Fruit fly (Drosophila melanogaster) whole organism, prepupa: ENCODE measurements around the gene CG13012.
A peak's percentile ranks its signal among the peaks of the same experiment; 100 is the strongest.

Source experiments
- Blimp-1 ChIP-seq: fragments of 200-800 bp; sonication (Bioruptor generic); optimal IDR thresholded peaks from 3 replicates; lab custom pipeline; 2017; ENCODE audit warnings: missing biosample characterization, missing genetic modification characterization, mild to moderate bottlenecking, moderate library complexity, missing genetic modification reagents
- CG11902 ChIP-seq: fragments of 200-800 bp; sonication (Bioruptor generic); optimal IDR thresholded peaks from 3 replicates; lab custom pipeline; 2016; ENCODE audit warnings: missing biosample characterization, missing genetic modification characterization
- CG16779 ChIP-seq: fragments of 200-800 bp; sonication (Bioruptor generic); optimal IDR thresholded peaks from 3 replicates; lab custom pipeline; 2017; ENCODE audit warnings: missing biosample characterization, mild to moderate bottlenecking, missing genetic modification characterization
- CG34406 ChIP-seq: fragments of 200-800 bp; sonication (Bioruptor generic); optimal IDR thresholded peaks from 3 replicates; lab custom pipeline; 2016; ENCODE audit warnings: missing biosample characterization, missing genetic modification characterization
- CG6808 ChIP-seq: fragments of 200-800 bp; sonication (Bioruptor generic); optimal IDR thresholded peaks from 3 replicates; lab custom pipeline; 2017; ENCODE audit warnings: missing biosample characterization, missing genetic modification characterization, mild to moderate bottlenecking, moderate library complexity, missing genetic modification reagents
- Hr38 ChIP-seq: sonication (Bioruptor generic); optimal IDR thresholded peaks from 2 replicates; lab custom pipeline; 2016; ENCODE audit warnings: missing biosample characterization, missing genetic modification characterization
- Smox ChIP-seq: fragments of 200-800 bp; sonication (Bioruptor generic); optimal IDR thresholded peaks from 3 replicates; lab custom pipeline; 2016; ENCODE audit warnings: missing biosample characterization, missing genetic modification characterization
- acj6 ChIP-seq: fragments of 200-800 bp; sonication (Bioruptor generic); optimal IDR thresholded peaks from 3 replicates; lab custom pipeline; 2016; ENCODE audit warnings: missing biosample characterization, missing genetic modification characterization
- net ChIP-seq: fragments of 200-800 bp; sonication (Bioruptor generic); optimal IDR thresholded peaks from 3 replicates; lab custom pipeline; 2016; ENCODE audit warnings: missing biosample characterization, missing genetic modification characterization
- pdm3 ChIP-seq: fragments of 200-800 bp; sonication (Bioruptor generic); optimal IDR thresholded peaks from 3 replicates; lab custom pipeline; 2016; ENCODE audit warnings: missing biosample characterization, missing genetic modification characterization
- vri ChIP-seq: fragments of 200-800 bp; sonication (Bioruptor generic); optimal IDR thresholded peaks from 3 replicates; lab custom pipeline; 2016; ENCODE audit warnings: missing biosample characterization, mild to moderate bottlenecking, missing genetic modification characterization

DNA sequence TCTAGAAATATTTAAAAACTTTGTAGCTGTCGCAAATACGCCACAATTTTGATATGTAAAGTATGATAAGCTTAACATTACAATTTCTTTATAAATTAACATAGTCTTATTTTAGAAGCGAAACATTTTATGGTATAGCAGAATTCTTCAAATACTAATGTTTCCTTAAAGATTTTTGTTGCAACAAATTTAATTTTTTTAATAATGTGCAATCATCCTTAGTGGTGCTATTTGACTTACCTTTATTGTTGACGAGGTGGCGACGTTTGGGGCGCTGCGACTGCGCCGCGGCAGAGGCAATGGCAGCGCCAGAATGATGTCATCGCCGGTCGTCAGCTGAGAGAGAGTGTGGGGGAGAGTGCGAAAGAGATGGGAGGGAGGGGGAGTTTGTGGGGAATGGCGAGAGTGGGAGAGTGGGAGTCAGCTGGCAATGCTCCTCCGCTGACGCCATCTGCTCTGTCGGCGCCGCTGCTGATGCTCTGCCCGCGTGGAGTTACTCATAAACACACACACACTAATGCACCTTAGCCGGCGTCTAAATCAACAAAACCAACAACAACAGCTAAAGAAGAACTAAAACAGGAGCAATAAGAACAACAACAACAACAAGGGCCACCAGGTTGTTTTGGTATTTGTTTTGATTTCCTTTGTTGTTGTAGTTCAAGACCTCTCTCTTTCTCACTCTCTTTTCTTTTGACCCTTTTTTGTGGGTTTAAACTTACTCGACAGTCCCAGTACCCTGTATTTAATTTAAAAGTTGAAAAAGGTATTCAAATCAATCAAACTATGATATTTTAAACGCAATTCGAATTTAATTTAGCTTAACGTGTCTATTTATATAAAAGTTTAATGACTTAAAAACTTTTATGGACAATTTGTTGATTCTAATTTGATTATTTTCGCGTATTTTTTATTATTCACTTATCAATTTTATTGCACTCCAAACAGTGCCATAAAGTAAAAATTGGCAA lies 46.9 kb upstream of the CG13012 start:
- TF ChIP-seq net (peak; percentile 69), CG16779 (tag; lab: Kevin White, UChicago) (no peak), pdm3 (GFP tag; lab: Kevin White, UChicago) (peak; percentile 79), Hr38 (GFP tag; lab: Kevin White, UChicago) (no peak), CG6808 (GFP tag; lab: Kevin White, UChicago) (peak; percentile 83), Blimp-1 (GFP tag; lab: Kevin White, UChicago) (peak; percentile 16), CG34406 (peak; percentile 47), vri (GFP tag; lab: Kevin White, UChicago) (peak; percentile 84), Smox (GFP tag; lab: Kevin White, UChicago) (peak; percentile 75), acj6 (GFP tag; lab: Kevin White, UChicago) (peak; percentile 65), CG11902 (GFP tag; lab: Kevin White, UChicago) (no peak)
